Fruit fly (Drosophila melanogaster): Measurements from ENCODE around the gene Vps13D.

DNA sequence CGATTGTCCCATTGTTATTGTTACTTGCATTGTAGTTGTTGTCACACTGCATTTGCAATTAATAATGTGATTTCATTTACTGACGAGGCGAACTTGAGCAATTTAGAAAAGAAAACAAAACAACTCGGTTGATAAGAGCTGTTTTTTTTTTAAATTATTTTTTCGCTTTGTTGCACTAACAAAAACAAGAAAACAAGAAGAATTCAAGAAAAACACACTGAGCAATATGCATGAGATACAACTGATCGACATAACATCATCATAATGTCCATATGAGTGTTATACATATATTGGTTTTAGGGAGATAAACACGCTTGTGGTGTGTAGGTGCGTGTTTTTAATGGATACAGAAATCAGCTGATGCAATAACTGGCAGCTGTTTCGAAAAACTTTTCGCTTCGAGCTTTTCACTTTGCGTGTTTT lies 47.6 kb downstream of the Vps13D start:
- TF ChIP-seq psq (optimal IDR thresholded peaks at IDR 0.05): no peak
- TF ChIP-seq h (optimal IDR thresholded peaks at IDR 0.05): no peak
- TF ChIP-seq insv (optimal IDR thresholded peaks at IDR 0.05): no peak
- no peak for TF ChIP-seq ttk (optimal IDR thresholded peaks at IDR 0.05)
- TF ChIP-seq Sin3A (optimal IDR thresholded peaks at IDR 0.05): no peak

Measured in Kc167 (cell line).